Worm (Caenorhabditis elegans) whole organism, early embryonic: ENCODE results near the gene mix-1.

Experiments
- B0310.2 ChIP-seq: sonication (generic microtip); optimal IDR thresholded peaks from 2 replicates; lab custom pipeline; 2016; ENCODE audit warnings: mild to moderate bottlenecking, missing genetic modification characterization, missing compliant biosample characterization
- ama-1 ChIP-seq: fragments of 150-350 bp; optimal IDR thresholded peaks from 2 replicates; lab custom pipeline; 2014
- hmbx-1 ChIP-seq: sonication (generic microtip); optimal IDR thresholded peaks from 2 replicates; lab custom pipeline; 2016; ENCODE audit warnings: mild to moderate bottlenecking, missing genetic modification characterization, missing compliant biosample characterization
- sea-1 ChIP-seq: fragments of 200-800 bp; sonication (Bioruptor generic); conservative IDR thresholded peaks from 2 replicates; pipeline ENCODE4 v1.3.6; 2022; ENCODE audit warnings: missing genetic modification characterization, missing compliant biosample characterization
- tbx-11 ChIP-seq: fragments of 200-800 bp; sonication (Bioruptor generic); IDR thresholded peaks from 2 replicates; pipeline ENCODE4 v1.3.6; 2022; ENCODE audit warnings: missing genetic modification characterization, missing compliant biosample characterization

DNA sequence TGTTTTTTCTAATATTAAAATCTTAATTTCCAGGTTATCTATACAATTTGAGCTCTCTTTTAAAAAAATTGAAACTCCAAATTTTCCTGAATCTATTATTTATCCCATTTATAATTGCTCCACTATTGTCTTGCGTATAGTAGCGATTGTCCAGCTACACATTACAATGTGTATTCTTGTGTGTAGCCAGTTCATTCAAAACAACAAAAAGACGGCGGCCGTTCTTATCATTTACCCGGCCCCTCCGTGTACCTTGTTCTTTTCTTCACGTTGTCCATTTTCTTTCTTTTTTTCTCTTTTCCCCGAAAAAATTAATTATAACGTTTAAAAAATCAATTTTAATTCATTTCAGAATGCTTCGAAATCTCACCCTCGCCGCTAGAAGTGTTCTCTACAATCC, 3.4 kb upstream of the mix-1 start, which contains the start of gene ech-4:
- TF ChIP-seq ama-1 (no peak), sea-1 (GFP tag; lab: Robert Waterston, UW) (no peak), B0310.2 (tag; lab: Kevin White, UChicago) (no peak), hmbx-1 (tag; lab: Kevin White, UChicago) (no peak), tbx-11 (GFP tag; lab: Robert Waterston, UW) (no peak)
